Worm (Caenorhabditis elegans) whole organism, young adult: ENCODE results near the gene utx-1.
A peak's percentile ranks its signal among the peaks of the same experiment; 100 is the strongest.

Experiments
- D2030.7 ChIP-seq: fragments of 200-800 bp; sonication (Bioruptor generic); IDR thresholded peaks from 2 replicates; pipeline ENCODE4 v1.3.6; 2022; ENCODE audit warnings: missing genetic modification reagents, missing genetic modification characterization, missing compliant biosample characterization
- F10E7.11 ChIP-seq: sonication (generic microtip); optimal IDR thresholded peaks from 2 replicates; lab custom pipeline; 2017; ENCODE audit warnings: mild to moderate bottlenecking, missing genetic modification characterization, moderate library complexity, missing compliant biosample characterization
- F23B12.7 ChIP-seq: sonication (generic microtip); optimal IDR thresholded peaks from 2 replicates; lab custom pipeline; 2017; ENCODE audit warnings: missing genetic modification characterization, mild to moderate bottlenecking, missing compliant biosample characterization, antibody characterized with exemption, moderate library complexity; ENCODE audit not compliant: insufficient read depth
- F37B4.10 ChIP-seq: fragments of 200-800 bp; sonication (Bioruptor generic); IDR thresholded peaks from 2 replicates; pipeline ENCODE4 v1.3.6; 2022; ENCODE audit warnings: missing genetic modification characterization, missing compliant biosample characterization
- F57C9.4 ChIP-seq: sonication (generic microtip); optimal IDR thresholded peaks from 2 replicates; lab custom pipeline; 2017; ENCODE audit warnings: mild to moderate bottlenecking, missing genetic modification characterization, missing compliant biosample characterization
- K12H6.12 ChIP-seq: fragments of 200-800 bp; sonication (Bioruptor generic); optimal IDR thresholded peaks from 2 replicates; lab custom pipeline; 2018; ENCODE audit warnings: mild to moderate bottlenecking, missing genetic modification characterization, missing compliant biosample characterization
- T07F8.4 ChIP-seq: sonication (generic microtip); optimal IDR thresholded peaks from 2 replicates; lab custom pipeline; 2016; ENCODE audit warnings: mild to moderate bottlenecking, missing genetic modification characterization, moderate library complexity, missing compliant biosample characterization
- Y53F4B.3 ChIP-seq: fragments of 200-800 bp; sonication (Bioruptor generic); IDR thresholded peaks from 2 replicates; pipeline ENCODE4 v1.3.6; 2022; ENCODE audit warnings: missing genetic modification reagents, missing genetic modification characterization, missing compliant biosample characterization
- Y67H2A.10 ChIP-seq: fragments of 200-800 bp; sonication (Bioruptor generic); conservative IDR thresholded peaks from 2 replicates; pipeline ENCODE4 v1.3.6; 2022; ENCODE audit warnings: missing genetic modification reagents, missing genetic modification characterization, missing compliant biosample characterization
- Y79H2A.3 ChIP-seq: fragments of 200-800 bp; sonication (Bioruptor generic); conservative IDR thresholded peaks from 2 replicates; pipeline ENCODE4 v1.3.6; 2022; ENCODE audit warnings: missing genetic modification reagents, missing genetic modification characterization, missing compliant biosample characterization
- ZK185.1 ChIP-seq: sonication (generic microtip); optimal IDR thresholded peaks from 2 replicates; lab custom pipeline; 2016; ENCODE audit warnings: mild to moderate bottlenecking, missing genetic modification characterization, missing compliant biosample characterization; ENCODE audit not compliant: poor library complexity, severe bottlenecking
- akir-1 ChIP-seq: fragments of 200-800 bp; sonication (Bioruptor generic); optimal IDR thresholded peaks from 2 replicates; lab custom pipeline; 2018; ENCODE audit warnings: mild to moderate bottlenecking, missing genetic modification characterization, moderate library complexity, missing compliant biosample characterization
- aptf-3 ChIP-seq: fragments of 200-800 bp; sonication (Bioruptor generic); IDR thresholded peaks from 2 replicates; pipeline ENCODE4 v1.3.6; 2022; ENCODE audit warnings: missing genetic modification characterization, missing compliant biosample characterization
- atf-7 ChIP-seq: sonication (generic microtip); optimal IDR thresholded peaks from 2 replicates; lab custom pipeline; 2017; ENCODE audit warnings: mild to moderate bottlenecking, missing genetic modification characterization, missing compliant biosample characterization
- ccch-3 ChIP-seq: fragments of 200-800 bp; sonication (Bioruptor generic); optimal IDR thresholded peaks from 2 replicates; lab custom pipeline; 2018; ENCODE audit warnings: mild to moderate bottlenecking, missing genetic modification characterization, missing compliant biosample characterization
- ceh-27 ChIP-seq: fragments of 200-800 bp; sonication (Bioruptor generic); optimal IDR thresholded peaks from 2 replicates; lab custom pipeline; 2018; ENCODE audit warnings: mild to moderate bottlenecking, missing genetic modification characterization, moderate library complexity, missing compliant biosample characterization
- ceh-58 ChIP-seq: fragments of 200-800 bp; sonication (Bioruptor generic); IDR thresholded peaks from 2 replicates; pipeline ENCODE4 v1.3.6; 2022; ENCODE audit warnings: missing genetic modification characterization, missing compliant biosample characterization
- dox-1 ChIP-seq: fragments of 200-800 bp; sonication (Bioruptor generic); IDR thresholded peaks from 2 replicates; pipeline ENCODE4 v1.3.6; 2022; ENCODE audit warnings: missing genetic modification reagents, missing genetic modification characterization, missing compliant biosample characterization
- egl-18 ChIP-seq: fragments of 200-800 bp; sonication (Bioruptor generic); IDR thresholded peaks from 2 replicates; pipeline ENCODE4 v1.3.6; 2022; ENCODE audit warnings: missing genetic modification reagents, missing genetic modification characterization, missing compliant biosample characterization
- egrh-3 ChIP-seq: fragments of 200-800 bp; sonication (Bioruptor generic); IDR thresholded peaks from 2 replicates; pipeline ENCODE4 v1.3.6; 2022; ENCODE audit warnings: missing genetic modification reagents, missing genetic modification characterization, missing compliant biosample characterization
- ets-4 ChIP-seq: fragments of 200-800 bp; sonication (Bioruptor generic); optimal IDR thresholded peaks from 2 replicates; lab custom pipeline; 2018; ENCODE audit warnings: mild to moderate bottlenecking, missing genetic modification characterization, missing compliant biosample characterization
- gei-17 ChIP-seq: fragments of 200-800 bp; sonication (Bioruptor generic); optimal IDR thresholded peaks from 2 replicates; lab custom pipeline; 2018; ENCODE audit warnings: mild to moderate bottlenecking, missing genetic modification characterization, missing compliant biosample characterization
- him-1 ChIP-seq: sonication (generic microtip); optimal IDR thresholded peaks from 2 replicates; lab custom pipeline; 2016; ENCODE audit warnings: missing genotype, missing genetic modification reagents, missing genetic modification characterization, missing compliant biosample characterization
- hmg-20 ChIP-seq: fragments of 200-800 bp; sonication (Bioruptor generic); IDR thresholded peaks from 2 replicates; pipeline ENCODE4 v1.3.6; 2022; ENCODE audit warnings: missing genetic modification reagents, missing genetic modification characterization, missing compliant biosample characterization
- let-607 ChIP-seq, 2 experiments: fragments of 200-800 bp in 1 of 2; sonication (Bioruptor generic) in 1 of 2; sonication (generic microtip) in 1 of 2; optimal IDR thresholded peaks; 2 replicates each; lab custom pipeline; 2016 to 2018; ENCODE audit warnings: mild to moderate bottlenecking in 2 of 2, missing compliant biosample characterization in 2 of 2, missing genetic modification characterization in 2 of 2, moderate library complexity in 2 of 2, missing genotype in 1 of 2
- lin-26 ChIP-seq: fragments of 200-800 bp; sonication (Bioruptor generic); IDR thresholded peaks from 2 replicates; pipeline ENCODE4 v1.3.6; 2022; ENCODE audit warnings: missing genetic modification reagents, missing genetic modification characterization, missing compliant biosample characterization
- lsl-1 ChIP-seq: fragments of 200-800 bp; sonication (Bioruptor generic); optimal IDR thresholded peaks from 2 replicates; lab custom pipeline; 2018; ENCODE audit warnings: mild to moderate bottlenecking, missing genetic modification characterization, moderate library complexity, missing compliant biosample characterization
- lsy-27 ChIP-seq: sonication (generic microtip); optimal IDR thresholded peaks from 2 replicates; lab custom pipeline; 2017; ENCODE audit warnings: missing genetic modification characterization, mild to moderate bottlenecking, missing compliant biosample characterization, antibody characterized with exemption, missing genotype, borderline replicate concordance; ENCODE audit not compliant: insufficient read depth
- madf-6 ChIP-seq: fragments of 200-800 bp; sonication (Bioruptor generic); IDR thresholded peaks from 2 replicates; pipeline ENCODE4 v1.3.6; 2022; ENCODE audit warnings: missing genetic modification reagents, missing genetic modification characterization, missing compliant biosample characterization
- mcd-1 ChIP-seq: fragments of 200-800 bp; sonication (Bioruptor generic); IDR thresholded peaks from 2 replicates; pipeline ENCODE4 v1.3.6; 2022; ENCODE audit warnings: missing genetic modification reagents, missing genetic modification characterization, missing compliant biosample characterization
- nhr-120 ChIP-seq: fragments of 200-800 bp; sonication (Bioruptor generic); IDR thresholded peaks from 2 replicates; pipeline ENCODE4 v1.3.6; 2022; ENCODE audit warnings: missing genetic modification characterization, missing compliant biosample characterization
- nhr-80 ChIP-seq: sonication (generic microtip); optimal IDR thresholded peaks from 2 replicates; lab custom pipeline; 2016; ENCODE audit warnings: missing genetic modification characterization, missing compliant biosample characterization
- nhr-90 ChIP-seq: sonication (generic microtip); optimal IDR thresholded peaks from 2 replicates; lab custom pipeline; 2016; ENCODE audit warnings: missing genotype, mild to moderate bottlenecking, missing genetic modification characterization, missing compliant biosample characterization
- pha-4 ChIP-seq: fragments of 150-350 bp; sonication (generic microtip); optimal IDR thresholded peaks from 2 replicates; lab custom pipeline; 2014; ENCODE audit warnings: missing biosample characterization, missing genetic modification reagents, missing genetic modification characterization
- sea-2 ChIP-seq: fragments of 200-800 bp; sonication (Bioruptor generic); IDR thresholded peaks from 2 replicates; pipeline ENCODE4 v1.3.6; 2022; ENCODE audit warnings: missing genetic modification characterization, missing compliant biosample characterization
- snpc-1.1 ChIP-seq: sonication (generic microtip); optimal IDR thresholded peaks from 2 replicates; lab custom pipeline; 2017; ENCODE audit warnings: missing genetic modification characterization, mild to moderate bottlenecking, missing compliant biosample characterization, antibody characterized with exemption, moderate library complexity, missing genotype, missing genetic modification reagents; ENCODE audit not compliant: insufficient read depth
- snpc-3.4 ChIP-seq: sonication (generic microtip); optimal IDR thresholded peaks from 2 replicates; lab custom pipeline; 2017; ENCODE audit warnings: missing genetic modification characterization, mild to moderate bottlenecking, missing compliant biosample characterization, antibody characterized with exemption, moderate library complexity, missing genotype, missing genetic modification reagents
- somi-1 ChIP-seq: fragments of 200-800 bp; sonication (Bioruptor generic); optimal IDR thresholded peaks from 2 replicates; lab custom pipeline; 2018; ENCODE audit warnings: mild to moderate bottlenecking, missing genetic modification characterization, missing compliant biosample characterization
- sptf-2 ChIP-seq: fragments of 200-800 bp; sonication (Bioruptor generic); optimal IDR thresholded peaks from 2 replicates; lab custom pipeline; 2018; ENCODE audit warnings: mild to moderate bottlenecking, missing genetic modification characterization, missing compliant biosample characterization
- tbx-9 ChIP-seq: sonication (generic microtip); optimal IDR thresholded peaks from 2 replicates; lab custom pipeline; 2016; ENCODE audit warnings: borderline replicate concordance, missing genetic modification characterization, inconsistent platforms, missing compliant biosample characterization
- tlf-1 ChIP-seq: fragments of 200-800 bp; sonication (Bioruptor generic); optimal IDR thresholded peaks from 2 replicates; lab custom pipeline; 2018; ENCODE audit warnings: mild to moderate bottlenecking, missing genetic modification characterization, missing compliant biosample characterization
- unc-62 ChIP-seq: fragments of 150-350 bp; optimal IDR thresholded peaks from 2 replicates; lab custom pipeline; 2014; ENCODE audit warnings: missing biosample characterization, missing genetic modification reagents, missing genetic modification characterization
- xnd-1 ChIP-seq: sonication (generic microtip); optimal IDR thresholded peaks from 2 replicates; lab custom pipeline; 2016; ENCODE audit warnings: missing genotype, missing genetic modification reagents, missing genetic modification characterization, missing compliant biosample characterization
- zfh-2 ChIP-seq: fragments of 200-800 bp; sonication (Bioruptor generic); conservative IDR thresholded peaks from 2 replicates; pipeline ENCODE4 v1.3.6; 2022; ENCODE audit warnings: missing genetic modification reagents, missing genetic modification characterization, missing compliant biosample characterization
- zim-3 ChIP-seq: sonication (generic microtip); optimal IDR thresholded peaks from 2 replicates; lab custom pipeline; 2017; ENCODE audit warnings: mild to moderate bottlenecking, missing genetic modification characterization, moderate library complexity, missing compliant biosample characterization
- ztf-18 ChIP-seq: sonication (generic microtip); optimal IDR thresholded peaks from 2 replicates; lab custom pipeline; 2016; ENCODE audit warnings: missing genotype, mild to moderate bottlenecking, missing genetic modification characterization, missing compliant biosample characterization
- ztf-22 ChIP-seq: fragments of 200-800 bp; sonication (Bioruptor generic); optimal IDR thresholded peaks from 2 replicates; lab custom pipeline; 2018; ENCODE audit warnings: mild to moderate bottlenecking, missing genetic modification characterization, moderate library complexity, missing compliant biosample characterization

Gene utx-1

DNA sequence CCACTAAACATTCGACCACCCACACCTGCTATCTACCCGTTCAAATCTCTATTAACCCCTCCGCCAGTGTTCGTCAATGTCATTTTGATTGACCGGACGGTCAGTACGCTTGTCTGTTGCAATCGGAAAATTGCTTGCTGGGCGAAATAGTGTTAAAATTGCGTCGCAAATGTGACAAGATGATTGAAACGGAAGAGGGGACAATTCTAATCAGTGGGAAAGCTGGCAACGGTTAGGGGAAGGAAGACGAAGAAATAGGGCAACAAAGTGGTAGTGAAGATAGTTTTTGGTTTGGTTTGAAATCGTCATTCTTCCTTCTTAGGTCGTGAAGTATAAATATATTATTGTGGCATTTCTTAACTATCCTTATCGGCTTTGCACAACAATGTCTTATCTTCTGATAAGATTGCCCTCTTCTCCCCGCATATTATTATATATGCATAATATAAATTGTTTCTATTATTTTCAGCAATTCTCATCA is 11.5 kb downstream of the utx-1 start:
- TF ChIP-seq aptf-3 (no peak), ets-4 (GFP tag; lab: Kevin White, UChicago) (peak; percentile 78), let-607 (tag; optimal IDR thresholded peaks at IDR 0.05; lab: Kevin White, UChicago) (peak in 1 of 2 experiments; percentile 23), T07F8.4 (tag; lab: Kevin White, UChicago) (no peak), nhr-120 (no peak), F10E7.11 (tag; lab: Kevin White, UChicago) (no peak), egrh-3 (GFP tag; lab: Robert Waterston, UW) (no peak), akir-1 (GFP tag; lab: Kevin White, UChicago) (no peak), xnd-1 (tag; lab: Kevin White, UChicago) (no peak), lsy-27 (tag; lab: Kevin White, UChicago) (no peak), sptf-2 (GFP tag; lab: Kevin White, UChicago) (no peak), F37B4.10 (GFP tag; lab: Robert Waterston, UW) (no peak), madf-6 (GFP tag; lab: Robert Waterston, UW) (no peak), ceh-58 (GFP tag; lab: Robert Waterston, UW) (no peak), ztf-22 (GFP tag; lab: Kevin White, UChicago) (no peak), tbx-9 (no peak), ccch-3 (GFP tag; lab: Kevin White, UChicago) (no peak), pha-4 (tag; lab: Kevin White, UChicago) (no peak), nhr-80 (peak; percentile 90), Y79H2A.3 (GFP tag; lab: Robert Waterston, UW) (no peak), Y67H2A.10 (GFP tag; lab: Robert Waterston, UW) (no peak), sea-2 (GFP tag; lab: Robert Waterston, UW) (no peak), dox-1 (peak; percentile 73), lin-26 (GFP tag; lab: Robert Waterston, UW) (no peak), gei-17 (GFP tag; lab: Kevin White, UChicago) (no peak), mcd-1 (GFP tag; lab: Robert Waterston, UW) (no peak), D2030.7 (no peak), snpc-3.4 (tag; lab: Kevin White, UChicago) (no peak), ztf-18 (no peak), F23B12.7 (tag; lab: Kevin White, UChicago) (no peak), atf-7 (tag; lab: Kevin White, UChicago) (peak; percentile 4), tlf-1 (no peak), F57C9.4 (no peak), unc-62 (no peak), snpc-1.1 (no peak)

- TF ChIP-seq ceh-27 (GFP tag; lab: Kevin White, UChicago) (peak; percentile 26), nhr-90 (no peak), ZK185.1 (tag; lab: Kevin White, UChicago) (no peak), Y67H2A.10 (GFP tag; lab: Robert Waterston, UW) (no peak), lsl-1 (GFP tag; lab: Kevin White, UChicago) (no peak), zfh-2 (GFP tag; lab: Robert Waterston, UW) (0 out of 2 replicates have a peak, but pooled peaks have one; percentile 15), somi-1 (no peak), tbx-9 (no peak), zim-3 (no peak), egl-18 (no peak), gei-17 (GFP tag; lab: Kevin White, UChicago) (no peak), hmg-20 (no peak), him-1 (tag; lab: Kevin White, UChicago) (no peak), K12H6.12 (no peak), Y53F4B.3 (no peak)
- TF ChIP-seq, all 124 proteins: peak for 2
Measured at ce11 chrX:8569159-8569558, 12.2 kb downstream of the utx-1 start.
